Worm (Caenorhabditis elegans): ENCODE measurements around the gene sdc-1.

The sdc-1 gene

DNA sequence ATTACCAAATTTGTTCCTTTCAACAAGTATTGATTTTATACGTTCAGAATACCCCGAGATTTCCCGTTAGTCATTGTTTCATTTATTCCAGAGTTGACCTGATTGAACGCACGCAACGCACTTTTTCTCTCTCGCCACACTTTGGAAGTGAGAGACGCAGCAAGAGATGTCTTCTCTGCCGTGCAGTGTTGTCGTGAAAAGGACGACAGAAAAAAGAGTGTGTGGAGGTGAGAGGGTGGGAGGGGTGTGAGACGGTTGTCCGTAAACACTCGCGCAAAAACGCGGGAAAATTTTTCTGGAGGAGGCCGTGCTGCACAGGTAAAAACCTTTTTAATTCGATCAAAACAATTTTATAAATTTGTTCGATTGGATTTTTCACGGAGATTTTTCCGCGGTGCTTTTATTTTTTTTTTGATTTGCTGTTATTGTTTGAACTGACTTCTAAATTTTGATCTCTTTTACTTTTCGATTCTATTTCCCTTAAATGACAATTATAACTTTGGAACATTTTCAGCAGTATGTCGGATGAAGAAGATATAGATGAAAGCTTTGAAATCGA, at the start of gene sdc-1:
sdc-1 (plus strand) TSS at position 509 of the 559 bp plus-strand sequence.
- no peak for TF ChIP-seq ztf-4 (tag; optimal IDR thresholded peaks at IDR 0.05)
- no peak for TF ChIP-seq elt-1 (tag; optimal IDR thresholded peaks at IDR 0.05)
- peak; percentile 22 for TF ChIP-seq skn-1 (tag; optimal IDR thresholded peaks at IDR 0.05)
- TF ChIP-seq jun-1 (tag; optimal IDR thresholded peaks at IDR 0.05) = no peak
- no peak for TF ChIP-seq nhr-67 (tag; optimal IDR thresholded peaks at IDR 0.05)
- peak; percentile 21 for TF ChIP-seq lin-15B (tag; optimal IDR thresholded peaks at IDR 0.05)
- no peak for TF ChIP-seq mdl-1 (tag; optimal IDR thresholded peaks at IDR 0.05)
- TF ChIP-seq nfya-1 (tag; optimal IDR thresholded peaks at IDR 0.05; ENCODE audit: insufficient read depth) = peak; percentile 63
- TF ChIP-seq nhr-11 (tag; optimal IDR thresholded peaks at IDR 0.05) = no peak
- peak; percentile 67 for TF ChIP-seq pha-4 (tag; optimal IDR thresholded peaks at IDR 0.05)
- no peak for TF ChIP-seq nhr-25 (tag; optimal IDR thresholded peaks at IDR 0.05)
- peak; percentile 32 for TF ChIP-seq elt-2 (tag; optimal IDR thresholded peaks at IDR 0.05)
- no peak for TF ChIP-seq egl-27 (tag; optimal IDR thresholded peaks at IDR 0.05)
- no peak for TF ChIP-seq tbx-2 (tag; optimal IDR thresholded peaks at IDR 0.05)
- no peak for TF ChIP-seq zag-1 (tag; optimal IDR thresholded peaks at IDR 0.05)
- TF ChIP-seq aly-2 (tag; optimal IDR thresholded peaks at IDR 0.05) = no peak
- peak; percentile 28 for TF ChIP-seq hmg-11 (tag; optimal IDR thresholded peaks at IDR 0.05)
- TF ChIP-seq ztf-11 (tag; optimal IDR thresholded peaks at IDR 0.05) = no peak
- no peak for TF ChIP-seq lsy-12 (tag; optimal IDR thresholded peaks at IDR 0.05)
- TF ChIP-seq unc-62 (GFP tag; optimal IDR thresholded peaks at IDR 0.05) = no peak
- no peak for TF ChIP-seq nhr-12 (tag; optimal IDR thresholded peaks at IDR 0.05)
- TF ChIP-seq fkh-10 (GFP tag; optimal IDR thresholded peaks at IDR 0.05) = no peak
- peak; percentile 49 for TF ChIP-seq nhr-23 (tag; optimal IDR thresholded peaks at IDR 0.05)
- no peak for TF ChIP-seq eor-1 (tag; optimal IDR thresholded peaks at IDR 0.05)
- TF ChIP-seq fkh-2 (tag; optimal IDR thresholded peaks at IDR 0.05) = no peak
- TF ChIP-seq ceh-28 (tag; optimal IDR thresholded peaks at IDR 0.05) = peak; percentile 51
- TF ChIP-seq unc-39 (tag; optimal IDR thresholded peaks at IDR 0.05) = no peak
- TF ChIP-seq ceh-9 (tag; optimal IDR thresholded peaks at IDR 0.05) = no peak
- TF ChIP-seq pqm-1 (tag; optimal IDR thresholded peaks at IDR 0.05) = no peak

DNA sequence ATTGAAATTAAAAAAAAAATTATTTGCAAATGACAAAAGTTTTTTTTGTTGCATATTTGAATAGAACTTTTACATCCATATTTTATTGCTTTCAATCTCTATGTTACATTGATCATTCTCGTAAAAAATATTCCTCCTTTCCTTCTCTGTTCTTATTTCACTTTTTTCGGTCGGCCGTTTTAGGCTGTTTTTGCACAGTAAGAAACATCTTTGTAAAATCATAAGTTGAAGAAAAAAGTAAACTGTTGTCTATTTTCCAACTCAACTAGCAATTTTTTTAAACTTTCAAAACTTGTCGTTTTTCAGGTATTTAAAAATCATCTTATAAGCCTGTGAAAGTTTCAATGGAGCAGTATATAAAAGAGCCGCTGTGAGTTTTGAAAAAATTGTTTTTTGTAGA, 46.9 kb upstream of the sdc-1 start, which contains the start of gene F23A7.5:
F23A7.5 (plus strand) TSS at position 301 of the 400 bp plus-strand sequence.
- no peak for TF ChIP-seq lin-15B (tag; optimal IDR thresholded peaks at IDR 0.05)
- no peak for TF ChIP-seq ztf-4 (tag; optimal IDR thresholded peaks at IDR 0.05)
- TF ChIP-seq mml-1 (tag; optimal IDR thresholded peaks at IDR 0.05) = no peak
- TF ChIP-seq jun-1 (tag; optimal IDR thresholded peaks at IDR 0.05) = no peak
- no peak for TF ChIP-seq nhr-76 (tag; optimal IDR thresholded peaks at IDR 0.05)
- TF ChIP-seq lin-39 (tag; optimal IDR thresholded peaks at IDR 0.05) = no peak

DNA sequence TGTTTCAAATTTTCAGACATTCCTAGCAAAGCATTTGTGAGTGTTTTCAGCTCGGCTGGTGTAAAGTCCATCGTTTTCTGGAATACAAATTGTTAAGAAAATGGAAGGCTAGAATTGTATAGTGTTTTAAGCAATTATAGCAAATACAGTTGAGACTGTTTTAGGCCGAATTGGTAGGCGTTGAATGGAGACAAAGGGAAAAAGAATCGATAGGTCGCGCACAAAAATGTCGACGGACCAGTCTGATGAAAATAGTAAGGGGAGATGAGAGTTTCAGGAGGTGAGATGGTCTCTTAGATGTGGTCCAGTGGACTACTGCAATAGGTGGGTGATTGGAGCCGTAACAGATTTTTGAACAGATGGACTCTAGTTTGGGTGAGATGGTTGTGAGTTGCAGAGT, 34.9 kb upstream of the sdc-1 start:
- TF ChIP-seq nhr-23 (tag; optimal IDR thresholded peaks at IDR 0.05) = no peak
- no peak for TF ChIP-seq eor-1 (tag; optimal IDR thresholded peaks at IDR 0.05)
- no peak for TF ChIP-seq pqm-1 (tag; optimal IDR thresholded peaks at IDR 0.05)
- TF ChIP-seq ZK546.5 (tag; optimal IDR thresholded peaks at IDR 0.05) = no peak
- TF ChIP-seq snpc-4 (tag; optimal IDR thresholded peaks at IDR 0.05) = no peak
- no peak for TF ChIP-seq elt-3 (tag; optimal IDR thresholded peaks at IDR 0.05)
- no peak for TF ChIP-seq aly-2 (tag; optimal IDR thresholded peaks at IDR 0.05)

ce11 chrX:16243129-16243528, 32.4 kb upstream of the sdc-1 start:
- TF ChIP-seq ceh-9 (tag; optimal IDR thresholded peaks at IDR 0.05) = no peak
- TF ChIP-seq nhr-23 (tag; optimal IDR thresholded peaks at IDR 0.05) = no peak
- no peak for TF ChIP-seq lin-39 (tag; optimal IDR thresholded peaks at IDR 0.05)
- no peak for TF ChIP-seq mdl-1 (tag; optimal IDR thresholded peaks at IDR 0.05)
- TF ChIP-seq unc-39 (tag; optimal IDR thresholded peaks at IDR 0.05) = no peak
- no peak for TF ChIP-seq R02D3.7 (tag; optimal IDR thresholded peaks at IDR 0.05)
- no peak for TF ChIP-seq eor-1 (tag; optimal IDR thresholded peaks at IDR 0.05)
- no peak for TF ChIP-seq daf-12 (tag; optimal IDR thresholded peaks at IDR 0.05)
- TF ChIP-seq fos-1 (tag; optimal IDR thresholded peaks at IDR 0.05) = no peak
- no peak for TF ChIP-seq sea-2 (GFP tag; optimal IDR thresholded peaks at IDR 0.05)
- no peak for TF ChIP-seq nhr-11 (tag; optimal IDR thresholded peaks at IDR 0.05)
- no peak for TF ChIP-seq elt-1 (tag; optimal IDR thresholded peaks at IDR 0.05)
- no peak for TF ChIP-seq pqm-1 (tag; optimal IDR thresholded peaks at IDR 0.05)
- no peak for TF ChIP-seq ceh-82 (tag; optimal IDR thresholded peaks at IDR 0.05)
- TF ChIP-seq nhr-25 (tag; optimal IDR thresholded peaks at IDR 0.05) = no peak
- no peak for TF ChIP-seq mml-1 (tag; optimal IDR thresholded peaks at IDR 0.05)
